Worm (Caenorhabditis elegans) whole organism, mixed stage, embryonic: Measurements from ENCODE around the gene srv-27.
"Not testable (repeated sequence)": the region's sequence is repeated elsewhere in the genome, so short reads cannot be mapped to it uniquely, and the experiment has no call there.

Source experiments
- M03D4.4 ChIP-seq: sonication (generic microtip); optimal IDR thresholded peaks from 2 replicates; lab custom pipeline; 2017; ENCODE audit warnings: mild to moderate bottlenecking, missing genetic modification characterization, missing compliant biosample characterization
- bed-3 ChIP-seq: fragments of 200-800 bp; sonication (Bioruptor generic); optimal IDR thresholded peaks from 3 replicates; lab custom pipeline; 2018; ENCODE audit warnings: mild to moderate bottlenecking, missing genetic modification characterization, moderate library complexity, missing compliant biosample characterization
- blmp-1 ChIP-seq: fragments of 150-350 bp; optimal IDR thresholded peaks from 2 replicates; lab custom pipeline; 2014; ENCODE audit warnings: missing biosample characterization, missing genetic modification characterization
- ceh-39 ChIP-seq: fragments of 150-350 bp; optimal IDR thresholded peaks from 2 replicates; lab custom pipeline; 2014; ENCODE audit warnings: missing biosample characterization, missing genetic modification characterization
- ceh-43 ChIP-seq: fragments of 200-800 bp; sonication (Bioruptor generic); optimal IDR thresholded peaks from 2 replicates; lab custom pipeline; 2018; ENCODE audit warnings: mild to moderate bottlenecking, missing genetic modification characterization, moderate library complexity, missing compliant biosample characterization
- ceh-83 ChIP-seq: fragments of 200-800 bp; sonication (Bioruptor generic); optimal IDR thresholded peaks from 2 replicates; lab custom pipeline; 2018; ENCODE audit warnings: mild to moderate bottlenecking, missing genetic modification characterization, missing compliant biosample characterization
- ces-1 ChIP-seq: fragments of 150-350 bp; optimal IDR thresholded peaks from 2 replicates; lab custom pipeline; 2014; ENCODE audit warnings: missing biosample characterization, missing genetic modification reagents, missing genetic modification characterization
- cnd-1 ChIP-seq: fragments of 200-800 bp; sonication (Bioruptor generic); optimal IDR thresholded peaks from 2 replicates; lab custom pipeline; 2018; ENCODE audit warnings: mild to moderate bottlenecking, missing genetic modification characterization, missing compliant biosample characterization
- drap-1 ChIP-seq: fragments of 200-800 bp; sonication (Bioruptor generic); optimal IDR thresholded peaks from 3 replicates; lab custom pipeline; 2018; ENCODE audit warnings: mild to moderate bottlenecking, missing genetic modification characterization, missing compliant biosample characterization
- elt-3 ChIP-seq: fragments of 150-350 bp; optimal IDR thresholded peaks from 2 replicates; lab custom pipeline; 2014; ENCODE audit warnings: missing biosample characterization, missing genetic modification characterization
- flh-1 ChIP-seq: fragments of 200-800 bp; sonication (Bioruptor generic); optimal IDR thresholded peaks from 2 replicates; lab custom pipeline; 2018; ENCODE audit warnings: mild to moderate bottlenecking, missing genetic modification characterization, moderate library complexity, missing compliant biosample characterization
- ham-2 ChIP-seq: fragments of 200-800 bp; sonication (Bioruptor generic); optimal IDR thresholded peaks from 2 replicates; lab custom pipeline; 2018; ENCODE audit warnings: mild to moderate bottlenecking, missing genetic modification characterization, missing compliant biosample characterization
- hlh-1 ChIP-seq: fragments of 150-350 bp; optimal IDR thresholded peaks from 2 replicates; lab custom pipeline; 2014; ENCODE audit warnings: missing biosample characterization, missing genetic modification reagents, missing genetic modification characterization
- lsy-2 ChIP-seq: fragments of 150-350 bp; optimal IDR thresholded peaks from 2 replicates; lab custom pipeline; 2014; ENCODE audit warnings: missing biosample characterization, missing genetic modification characterization
- mab-5 ChIP-seq: fragments of 150-350 bp; optimal IDR thresholded peaks from 2 replicates; lab custom pipeline; 2014; ENCODE audit warnings: missing biosample characterization, missing genetic modification characterization
- nhr-12 ChIP-seq: fragments of 150-350 bp; optimal IDR thresholded peaks from 2 replicates; lab custom pipeline; 2014; ENCODE audit warnings: missing biosample characterization, missing genetic modification characterization
- nhr-2 ChIP-seq: fragments of 150-350 bp; optimal IDR thresholded peaks from 2 replicates; lab custom pipeline; 2014; ENCODE audit warnings: missing biosample characterization, missing genetic modification characterization
- nhr-237 ChIP-seq: fragments of 150-350 bp; optimal IDR thresholded peaks from 2 replicates; lab custom pipeline; 2014; ENCODE audit warnings: missing biosample characterization, missing genetic modification characterization
- pha-4 ChIP-seq: fragments of 150-350 bp; optimal IDR thresholded peaks from 2 replicates; lab custom pipeline; 2018; ENCODE audit warnings: missing biosample characterization, missing genetic modification reagents, missing genetic modification characterization
- sem-2 ChIP-seq: fragments of 200-800 bp; sonication (Bioruptor generic); optimal IDR thresholded peaks from 2 replicates; lab custom pipeline; 2018; ENCODE audit warnings: mild to moderate bottlenecking, missing genetic modification characterization, missing compliant biosample characterization
- snpc-4 ChIP-seq: fragments of 150-350 bp; optimal IDR thresholded peaks from 2 replicates; lab custom pipeline; 2014; ENCODE audit warnings: missing biosample characterization, missing genetic modification characterization
- sptf-1 ChIP-seq: sonication (generic microtip); optimal IDR thresholded peaks from 2 replicates; lab custom pipeline; 2017; ENCODE audit warnings: mild to moderate bottlenecking, missing genetic modification characterization, moderate library complexity, missing compliant biosample characterization
- tbx-8 ChIP-seq: fragments of 200-800 bp; sonication (Bioruptor generic); optimal IDR thresholded peaks from 2 replicates; lab custom pipeline; 2018; ENCODE audit warnings: mild to moderate bottlenecking, missing genetic modification characterization, moderate library complexity, missing compliant biosample characterization
- unc-120 ChIP-seq: sonication (generic microtip); optimal IDR thresholded peaks from 2 replicates; lab custom pipeline; 2017; ENCODE audit warnings: missing genetic modification characterization, missing compliant biosample characterization; ENCODE audit not compliant: poor library complexity, severe bottlenecking
- unc-39 ChIP-seq: fragments of 150-350 bp; optimal IDR thresholded peaks from 2 replicates; lab custom pipeline; 2014; ENCODE audit warnings: missing biosample characterization, missing genetic modification characterization
- unc-62 ChIP-seq: fragments of 150-350 bp; optimal IDR thresholded peaks from 2 replicates; lab custom pipeline; 2014; ENCODE audit warnings: missing biosample characterization, missing genetic modification reagents, missing genetic modification characterization
- ztf-11 ChIP-seq: fragments of 150-350 bp; optimal IDR thresholded peaks from 2 replicates; lab custom pipeline; 2014; ENCODE audit warnings: missing biosample characterization, missing genetic modification characterization

Gene srv-27

ce11 chrIV:6258967-6259366 is 39.2 kb downstream of the srv-27 start:
- TF ChIP-seq hlh-1 (no peak), ham-2 (no peak), flh-1 (GFP tag; lab: Kevin White, UChicago) (no peak), nhr-237 (tag; lab: Kevin White, UChicago) (no peak), cnd-1 (tag; lab: Kevin White, UChicago) (no peak), ceh-43 (GFP tag; lab: Kevin White, UChicago) (no peak), snpc-4 (tag; lab: Kevin White, UChicago) (no peak), drap-1 (GFP tag; lab: Kevin White, UChicago) (no peak), unc-120 (tag; lab: Kevin White, UChicago) (no peak), nhr-2 (tag; lab: Kevin White, UChicago) (no peak), pha-4 (no peak), ceh-39 (tag; lab: Kevin White, UChicago) (no peak), mab-5 (tag; lab: Kevin White, UChicago) (no peak), unc-62 (GFP tag; lab: Kevin White, UChicago) (no peak), ceh-83 (GFP tag; lab: Kevin White, UChicago) (no peak), sem-2 (no peak), M03D4.4 (tag; lab: Kevin White, UChicago) (no peak)

- no peak for TF ChIP-seq snpc-4 (tag; lab: Kevin White, UChicago)
- no peak for TF ChIP-seq M03D4.4 (tag; lab: Kevin White, UChicago)
- TF ChIP-seq tbx-8, result no peak
- no peak for TF ChIP-seq bed-3
- TF ChIP-seq nhr-12, result no peak
- TF ChIP-seq ham-2, result no peak
- no peak for TF ChIP-seq hlh-1
- TF ChIP-seq sem-2, result no peak
- TF ChIP-seq blmp-1 (tag; lab: Kevin White, UChicago), result no peak
- no peak for TF ChIP-seq unc-62 (GFP tag; lab: Kevin White, UChicago)
- no peak for TF ChIP-seq sptf-1 (tag; lab: Kevin White, UChicago)
- no peak for TF ChIP-seq lsy-2 (tag; lab: Kevin White, UChicago)
- no peak for TF ChIP-seq unc-39 (tag; lab: Kevin White, UChicago)
Measured at ce11 chrIV:6254635-6255034, 43.5 kb downstream of the srv-27 start, which contains the start of gene T13A10.64. T13A10.64 (plus strand) TSS chrIV:6254935.

- TF ChIP-seq nhr-12; ham-2; drap-1 (GFP tag; lab: Kevin White, UChicago): not testable (repeated sequence)
Measured at ce11 chrIV:6253000-6253399, 45.2 kb downstream of the srv-27 start, which contains the start of gene T13A10.2. T13A10.2 (plus strand) TSS chrIV:6253300.

ce11 chrIV:6249591-6249990 is 48.6 kb downstream of the srv-27 start, which contains the start of gene F58F9.1:
F58F9.1 (plus strand) TSS chrIV:6249841.
- TF ChIP-seq elt-3 (tag; lab: Kevin White, UChicago) (no peak), ces-1 (GFP tag; lab: Kevin White, UChicago) (peak; percentile 24)

- no peak for TF ChIP-seq lsy-2 (tag; lab: Kevin White, UChicago)
- TF ChIP-seq ztf-11 (tag; lab: Kevin White, UChicago), result no peak
- TF ChIP-seq M03D4.4 (tag; lab: Kevin White, UChicago), result no peak
- TF ChIP-seq sem-2, result no peak
- TF ChIP-seq bed-3, result no peak
- no peak for TF ChIP-seq ceh-83 (GFP tag; lab: Kevin White, UChicago)
- no peak for TF ChIP-seq pha-4
- TF ChIP-seq cnd-1 (tag; lab: Kevin White, UChicago), result no peak
- TF ChIP-seq nhr-12, result no peak
- TF ChIP-seq, all 35 proteins: peak for 0
Measured at ce11 chrIV:6248486-6248885, 49.7 kb downstream of the srv-27 start, which contains the start of gene acox-3. acox-3 (minus strand) TSS chrIV:6248492.
